Fruit fly (Drosophila melanogaster) whole organism, pupa: ENCODE data around the gene mdy.

Experiments
- CG10348 ChIP-seq: fragments of 200-800 bp; sonication (Bioruptor generic); IDR thresholded peaks from 2 replicates; pipeline ENCODE4 v1.3.6; 2022; ENCODE audit warnings: missing biosample characterization, missing genetic modification characterization
- CG12605 ChIP-seq: fragments of 200-800 bp; sonication (Bioruptor generic); IDR thresholded peaks from 2 replicates; pipeline ENCODE4 v1.3.6; 2022; ENCODE audit warnings: missing biosample characterization, missing genetic modification characterization
- CG13204 ChIP-seq: fragments of 200-800 bp; sonication (Bioruptor generic); optimal IDR thresholded peaks from 2 replicates; lab custom pipeline; 2018; ENCODE audit warnings: missing biosample characterization, mild to moderate bottlenecking, missing genetic modification characterization, moderate library complexity
- CG14655 ChIP-seq: fragments of 200-800 bp; sonication (Bioruptor generic); optimal IDR thresholded peaks from 3 replicates; lab custom pipeline; 2017; ENCODE audit warnings: mild to moderate bottlenecking, missing biosample characterization, missing genetic modification reagents, missing genetic modification characterization
- CG15710 ChIP-seq: fragments of 200-800 bp; sonication (Bioruptor generic); optimal IDR thresholded peaks from 2 replicates; lab custom pipeline; 2018; ENCODE audit warnings: missing biosample characterization, mild to moderate bottlenecking, missing genetic modification characterization, moderate library complexity
- CG17806 ChIP-seq: fragments of 200-800 bp; sonication (Bioruptor generic); optimal IDR thresholded peaks from 2 replicates; lab custom pipeline; 2018; ENCODE audit warnings: missing biosample characterization, mild to moderate bottlenecking, missing genetic modification characterization, moderate library complexity
- CG32121 ChIP-seq: fragments of 200-800 bp; sonication (Bioruptor generic); IDR thresholded peaks from 2 replicates; pipeline ENCODE4 v1.3.6; 2022; ENCODE audit warnings: missing biosample characterization, missing genetic modification characterization
- CG34367 ChIP-seq: fragments of 200-800 bp; sonication (Bioruptor generic); optimal IDR thresholded peaks from 2 replicates; lab custom pipeline; 2018; ENCODE audit warnings: missing biosample characterization, mild to moderate bottlenecking, missing genetic modification characterization
- CG4496 ChIP-seq: fragments of 200-800 bp; sonication (Bioruptor generic); IDR thresholded peaks from 3 replicates; pipeline ENCODE4 v1.3.6; 2022; ENCODE audit warnings: missing biosample characterization, missing genetic modification characterization
- CG8159 ChIP-seq: fragments of 200-800 bp; sonication (Bioruptor generic); optimal IDR thresholded peaks from 3 replicates; lab custom pipeline; 2018; ENCODE audit warnings: missing biosample characterization, mild to moderate bottlenecking, missing genetic modification characterization, moderate library complexity
- CG8301 ChIP-seq: fragments of 200-800 bp; sonication (Bioruptor generic); optimal IDR thresholded peaks from 2 replicates; lab custom pipeline; 2018; ENCODE audit warnings: missing biosample characterization, mild to moderate bottlenecking, missing genetic modification characterization
- CG9948 ChIP-seq: fragments of 200-800 bp; sonication (Bioruptor generic); optimal IDR thresholded peaks from 2 replicates; lab custom pipeline; 2018; ENCODE audit warnings: missing biosample characterization, mild to moderate bottlenecking, missing genetic modification characterization, moderate library complexity
- D1 ChIP-seq: fragments of 200-800 bp; sonication (Bioruptor generic); optimal IDR thresholded peaks from 2 replicates; lab custom pipeline; 2018; ENCODE audit warnings: missing biosample characterization, mild to moderate bottlenecking, missing genetic modification characterization, moderate library complexity
- EcR ChIP-seq: fragments of 200-800 bp; sonication (Bioruptor generic); optimal IDR thresholded peaks from 3 replicates; lab custom pipeline; 2019; ENCODE audit warnings: missing biosample characterization, missing genetic modification characterization, mild to moderate bottlenecking, moderate library complexity, missing genetic modification reagents
- Ets98B ChIP-seq: fragments of 200-800 bp; sonication (Bioruptor generic); IDR thresholded peaks from 2 replicates; pipeline ENCODE4 v1.3.6; 2022; ENCODE audit warnings: missing biosample characterization, missing genetic modification characterization
- Pif1A ChIP-seq: fragments of 200-800 bp; sonication (Bioruptor generic); optimal IDR thresholded peaks from 3 replicates; lab custom pipeline; 2016; ENCODE audit warnings: missing biosample characterization, missing genetic modification characterization
- Snoo ChIP-seq: fragments of 200-800 bp; sonication (Bioruptor generic); optimal IDR thresholded peaks from 3 replicates; lab custom pipeline; 2017; ENCODE audit warnings: missing biosample characterization, mild to moderate bottlenecking, missing genetic modification characterization, inconsistent platforms
- fd96Ca ChIP-seq: fragments of 200-800 bp; sonication (Bioruptor generic); IDR thresholded peaks from 3 replicates; pipeline ENCODE4 v1.3.6; 2022; ENCODE audit warnings: missing biosample characterization, missing genetic modification characterization
- gl ChIP-seq: fragments of 200-800 bp; sonication (Bioruptor generic); optimal IDR thresholded peaks from 2 replicates; lab custom pipeline; 2018; ENCODE audit warnings: missing biosample characterization, mild to moderate bottlenecking, missing genetic modification characterization
- rn ChIP-seq: fragments of 200-800 bp; sonication (Bioruptor generic); IDR thresholded peaks from 2 replicates; pipeline ENCODE4 v1.3.6; 2022; ENCODE audit warnings: missing biosample characterization, missing genetic modification characterization

mdy gene

dm6 chr2L:16848670-16849069 lies 32.2 kb downstream of the mdy start, which contains the start of gene CG13284:
CG13284 (minus strand) TSS chr2L:16848716.
- TF ChIP-seq CG32121 (GFP tag; lab: Robert Waterston, UW) = no peak
- TF ChIP-seq CG4496 (GFP tag; lab: Robert Waterston, UW) = no peak

- TF ChIP-seq Snoo (tag; lab: Kevin White, UChicago) = no peak
- no peak for TF ChIP-seq CG32121 (GFP tag; lab: Robert Waterston, UW)
- no peak for TF ChIP-seq CG8159 (tag; lab: Kevin White, UChicago)
- TF ChIP-seq CG8301 (tag; lab: Kevin White, UChicago) = no peak
- TF ChIP-seq CG9948 = no peak
- no peak for TF ChIP-seq CG4496 (GFP tag; lab: Robert Waterston, UW)
- TF ChIP-seq CG10348 (GFP tag; lab: Robert Waterston, UW) = no peak
- TF ChIP-seq rn = no peak
- TF ChIP-seq CG15710 (tag; lab: Kevin White, UChicago) = no peak
- TF ChIP-seq EcR (GFP tag; lab: Kevin White, UChicago) = no peak
- TF ChIP-seq fd96Ca = no peak
- no peak for TF ChIP-seq CG34367
- TF ChIP-seq Pif1A (GFP tag; lab: Kevin White, UChicago) = no peak
- no peak for TF ChIP-seq CG14655
- no peak for TF ChIP-seq D1 (tag; lab: Kevin White, UChicago)
Observed at dm6 chr2L:16850442-16850841, 34.0 kb downstream of the mdy start.

dm6 chr2L:16852318-16852932 lies 36.0 kb downstream of the mdy start, which contains the start of gene CG31810:
CG31810 (minus strand) TSS chr2L:16852368.
- no peak for TF ChIP-seq rn
- 0 out of 2 replicates have a peak, but pooled peaks have one; percentile 17 for TF ChIP-seq CG32121 (GFP tag; lab: Robert Waterston, UW)
- peak; percentile 55 for TF ChIP-seq D1 (tag; lab: Kevin White, UChicago)
- no peak for TF ChIP-seq CG10348 (GFP tag; lab: Robert Waterston, UW)

dm6 chr2L:16857131-16857530 lies 40.7 kb downstream of the mdy start:
- TF ChIP-seq Pif1A (GFP tag; lab: Kevin White, UChicago) (no peak), CG8159 (tag; lab: Kevin White, UChicago) (no peak), CG15710 (tag; lab: Kevin White, UChicago) (no peak), rn (no peak), CG13204 (no peak), D1 (tag; lab: Kevin White, UChicago) (no peak), gl (tag; lab: Kevin White, UChicago) (no peak), Snoo (tag; lab: Kevin White, UChicago) (no peak), CG17806 (tag; lab: Kevin White, UChicago) (no peak), CG32121 (GFP tag; lab: Robert Waterston, UW) (no peak), fd96Ca (no peak), CG8301 (tag; lab: Kevin White, UChicago) (no peak), EcR (GFP tag; lab: Kevin White, UChicago) (no peak), CG4496 (GFP tag; lab: Robert Waterston, UW) (no peak), CG12605 (GFP tag; lab: Robert Waterston, UW) (no peak), CG9948 (no peak), CG14655 (no peak)

dm6 chr2L:16857665-16858064 lies 41.2 kb downstream of the mdy start:
- no peak for TF ChIP-seq CG8159 (tag; lab: Kevin White, UChicago)
- TF ChIP-seq CG10348 (GFP tag; lab: Robert Waterston, UW) = no peak

- TF ChIP-seq D1 (tag; lab: Kevin White, UChicago) (peak; percentile 38), fd96Ca (no peak)
Observed at dm6 chr2L:16858466-16859007, 42.1 kb downstream of the mdy start, which contains the start of gene CG31809. CG31809 (minus strand) TSS chr2L:16858714.

- TF ChIP-seq EcR (GFP tag; lab: Kevin White, UChicago) (no peak), CG8159 (tag; lab: Kevin White, UChicago) (no peak), CG12605 (GFP tag; lab: Robert Waterston, UW) (no peak), CG34367 (no peak), D1 (tag; lab: Kevin White, UChicago) (no peak), CG14655 (no peak), Snoo (tag; lab: Kevin White, UChicago) (no peak), Ets98B (GFP tag; lab: Robert Waterston, UW) (no peak), Pif1A (GFP tag; lab: Kevin White, UChicago) (no peak), rn (no peak), gl (tag; lab: Kevin White, UChicago) (no peak), CG17806 (tag; lab: Kevin White, UChicago) (no peak), CG13204 (no peak), fd96Ca (no peak), CG10348 (GFP tag; lab: Robert Waterston, UW) (no peak), CG8301 (tag; lab: Kevin White, UChicago) (no peak)
Observed at dm6 chr2L:16859103-16859502, 42.6 kb downstream of the mdy start.
